Fruit fly (Drosophila melanogaster) whole organism, embryonic: ENCODE measurements around the gene Rbp1-like.

ENCODE experiments used
- Adf1 ChIP-seq: fragments of 200-800 bp; sonication (Bioruptor generic); IDR thresholded peaks from 2 replicates; pipeline ENCODE4 v1.3.6; 2022; ENCODE audit warnings: missing biosample characterization, missing genetic modification characterization
- Atf-2 ChIP-seq: fragments of 200-800 bp; sonication (Bioruptor generic); optimal IDR thresholded peaks from 2 replicates; lab custom pipeline; 2016; ENCODE audit warnings: missing biosample characterization, missing genetic modification characterization
- Atf3 ChIP-seq: fragments of 200-800 bp; sonication (Bioruptor generic); optimal IDR thresholded peaks from 3 replicates; lab custom pipeline; 2016; ENCODE audit warnings: missing biosample characterization, missing genetic modification characterization
- BtbVII ChIP-seq: fragments of 200-800 bp; sonication (Bioruptor generic); optimal IDR thresholded peaks from 3 replicates; lab custom pipeline; 2017; ENCODE audit warnings: missing biosample characterization, mild to moderate bottlenecking, missing genetic modification characterization
- CG10431 ChIP-seq: fragments of 200-800 bp; sonication (Bioruptor generic); optimal IDR thresholded peaks from 3 replicates; lab custom pipeline; 2018; ENCODE audit warnings: missing biosample characterization, mild to moderate bottlenecking, missing genetic modification characterization
- CG14441 ChIP-seq: fragments of 200-800 bp; sonication (Bioruptor generic); IDR thresholded peaks from 2 replicates; pipeline ENCODE4 v1.3.6; 2022; ENCODE audit warnings: missing biosample characterization, missing genetic modification characterization
- CG1647 ChIP-seq: fragments of 200-800 bp; sonication (Bioruptor generic); optimal IDR thresholded peaks from 3 replicates; lab custom pipeline; 2016; ENCODE audit warnings: missing biosample characterization, missing genetic modification characterization
- CG2678 ChIP-seq: fragments of 200-800 bp; sonication (Bioruptor generic); optimal IDR thresholded peaks from 3 replicates; lab custom pipeline; 2019; ENCODE audit warnings: missing biosample characterization, mild to moderate bottlenecking, missing genetic modification characterization, moderate library complexity
- CG2712 ChIP-seq: fragments of 200-800 bp; optimal IDR thresholded peaks from 3 replicates; lab custom pipeline; 2019; ENCODE audit warnings: missing biosample characterization, mild to moderate bottlenecking, missing genetic modification characterization, moderate library complexity
- CG30431 ChIP-seq: fragments of 200-800 bp; sonication (Bioruptor generic); optimal IDR thresholded peaks from 2 replicates; lab custom pipeline; 2017; ENCODE audit warnings: missing biosample characterization, missing genetic modification characterization
- CG33557 ChIP-seq: fragments of 200-800 bp; sonication (Bioruptor generic); optimal IDR thresholded peaks from 2 replicates; lab custom pipeline; 2019; ENCODE audit warnings: missing biosample characterization, mild to moderate bottlenecking, missing genetic modification characterization, moderate library complexity
- CG3995 ChIP-seq: fragments of 200-800 bp; sonication (Bioruptor generic); optimal IDR thresholded peaks from 3 replicates; lab custom pipeline; 2016; ENCODE audit warnings: missing biosample characterization, missing genetic modification characterization
- CG6765 ChIP-seq: fragments of 200-800 bp; sonication (Bioruptor generic); optimal IDR thresholded peaks from 3 replicates; lab custom pipeline; 2017; ENCODE audit warnings: missing biosample characterization, mild to moderate bottlenecking, missing genetic modification characterization
- CG7271 ChIP-seq: fragments of 200-800 bp; sonication (Bioruptor generic); optimal IDR thresholded peaks from 2 replicates; lab custom pipeline; 2018; ENCODE audit warnings: missing biosample characterization, mild to moderate bottlenecking, missing genetic modification characterization, moderate library complexity
- CG8281 ChIP-seq: fragments of 200-800 bp; sonication (Bioruptor generic); optimal IDR thresholded peaks from 2 replicates; lab custom pipeline; 2018; ENCODE audit warnings: missing biosample characterization, mild to moderate bottlenecking, missing genetic modification characterization, moderate library complexity
- MTF-1 ChIP-seq: fragments of 200-800 bp; sonication (Bioruptor generic); optimal IDR thresholded peaks from 2 replicates; lab custom pipeline; 2018; ENCODE audit warnings: missing biosample characterization, mild to moderate bottlenecking, missing genetic modification characterization, borderline replicate concordance
- Mad ChIP-seq: fragments of 200-800 bp; sonication (Bioruptor generic); optimal IDR thresholded peaks from 2 replicates; lab custom pipeline; 2016; ENCODE audit warnings: missing biosample characterization, missing genetic modification characterization
- Pdp1 ChIP-seq, 2 experiments: fragments of 200-800 bp; sonication (Bioruptor generic); optimal IDR thresholded peaks; 3 replicates each; lab custom pipeline; 2016; ENCODE audit warnings: missing biosample characterization in 2 of 2, missing genetic modification characterization in 2 of 2, mild to moderate bottlenecking in 1 of 2, moderate library complexity in 1 of 2
- Poxn ChIP-seq: fragments of 200-800 bp; sonication (Bioruptor generic); IDR thresholded peaks from 2 replicates; pipeline ENCODE4 v1.3.6; 2022; ENCODE audit warnings: missing biosample characterization, missing genetic modification characterization
- Ptx1 ChIP-seq: fragments of 200-800 bp; sonication (Bioruptor generic); IDR thresholded peaks from 2 replicates; pipeline ENCODE4 v1.3.6; 2022; ENCODE audit warnings: missing biosample characterization, missing genetic modification characterization
- ap ChIP-seq: fragments of 200-800 bp; sonication (Bioruptor generic); IDR thresholded peaks from 2 replicates; pipeline ENCODE4 v1.3.6; 2022; ENCODE audit warnings: missing biosample characterization, missing genetic modification characterization
- ci ChIP-seq: fragments of 200-800 bp; sonication (Bioruptor generic); IDR thresholded peaks from 3 replicates; pipeline ENCODE4 v1.3.6; 2022; ENCODE audit warnings: missing biosample characterization, missing genetic modification characterization
- crc ChIP-seq: fragments of 200-800 bp; sonication (Bioruptor generic); optimal IDR thresholded peaks from 2 replicates; lab custom pipeline; 2016; ENCODE audit warnings: missing biosample characterization, missing genetic modification characterization
- crp ChIP-seq, 2 experiments: fragments of 200-800 bp; sonication (Bioruptor generic); optimal IDR thresholded peaks; 2 replicates in 1 of 2; 3 replicates in 1 of 2; lab custom pipeline; 2017; ENCODE audit warnings: missing biosample characterization in 2 of 2, missing genetic modification characterization in 2 of 2, mild to moderate bottlenecking in 1 of 2, moderate library complexity in 1 of 2
- cwo ChIP-seq: fragments of 200-800 bp; sonication (Bioruptor generic); optimal IDR thresholded peaks from 3 replicates; lab custom pipeline; 2017; ENCODE audit warnings: missing biosample characterization, missing genetic modification characterization, mild to moderate bottlenecking, moderate library complexity, missing genetic modification reagents
- dmrt11E ChIP-seq: fragments of 200-800 bp; sonication (Bioruptor generic); optimal IDR thresholded peaks from 3 replicates; lab custom pipeline; 2018; ENCODE audit warnings: missing biosample characterization, mild to moderate bottlenecking, missing genetic modification characterization, moderate library complexity
- eve ChIP-seq, 2 experiments: fragments of >200 bp; optimal IDR thresholded peaks; 2 replicates each; lab custom pipeline; 2017; ENCODE audit warnings: missing biosample characterization in 2 of 2, missing genetic modification characterization in 2 of 2
- ewg ChIP-seq: fragments of 200-800 bp; sonication (Bioruptor generic); optimal IDR thresholded peaks from 3 replicates; lab custom pipeline; 2017; ENCODE audit warnings: mild to moderate bottlenecking, missing biosample characterization, missing genetic modification reagents, missing genetic modification characterization
- exex ChIP-seq: fragments of 200-800 bp; sonication (Bioruptor generic); optimal IDR thresholded peaks from 4 replicates; lab custom pipeline; 2018; ENCODE audit warnings: missing biosample characterization, mild to moderate bottlenecking, missing genetic modification characterization, moderate library complexity
- gem ChIP-seq: fragments of 200-800 bp; sonication (Bioruptor generic); optimal IDR thresholded peaks from 2 replicates; lab custom pipeline; 2019; ENCODE audit warnings: missing biosample characterization, mild to moderate bottlenecking, missing genetic modification characterization, moderate library complexity
- gro ChIP-seq: fragments of 200-800 bp; sonication (Bioruptor generic); optimal IDR thresholded peaks from 2 replicates; lab custom pipeline; 2016; ENCODE audit warnings: missing biosample characterization, missing genetic modification characterization
- lola ChIP-seq, 3 experiments: fragments of >200 bp in 2 of 3; fragments of 200-800 bp in 1 of 3; sonication (Bioruptor generic) in 1 of 3; optimal IDR thresholded peaks; 2 replicates each; lab custom pipeline; 2017 to 2019; ENCODE audit warnings: missing biosample characterization in 3 of 3, missing genetic modification characterization in 3 of 3, mild to moderate bottlenecking in 1 of 3, moderate library complexity in 1 of 3
- mam ChIP-seq: fragments of 200-800 bp; sonication (Bioruptor generic); optimal IDR thresholded peaks from 3 replicates; lab custom pipeline; 2016; ENCODE audit warnings: missing biosample characterization, missing genetic modification characterization
- nerfin-1 ChIP-seq: fragments of 200-800 bp; sonication (Bioruptor generic); optimal IDR thresholded peaks from 3 replicates; lab custom pipeline; 2019; ENCODE audit warnings: missing biosample characterization, mild to moderate bottlenecking, missing genetic modification characterization, moderate library complexity
- phol ChIP-seq: fragments of 200-800 bp; sonication (Bioruptor generic); optimal IDR thresholded peaks from 3 replicates; lab custom pipeline; 2018; ENCODE audit warnings: missing biosample characterization, mild to moderate bottlenecking, missing genetic modification characterization, moderate library complexity
- rib ChIP-seq: fragments of 200-800 bp; sonication (Bioruptor generic); IDR thresholded peaks from 2 replicates; pipeline ENCODE4 v1.3.6; 2022; ENCODE audit warnings: missing biosample characterization, missing genetic modification characterization
- sd ChIP-seq: fragments of 200-800 bp; sonication (Bioruptor generic); optimal IDR thresholded peaks from 3 replicates; lab custom pipeline; 2018; ENCODE audit warnings: missing biosample characterization, mild to moderate bottlenecking, missing genetic modification characterization, moderate library complexity
- sens ChIP-seq: fragments of 200-800 bp; sonication (Bioruptor generic); peaks from one replicate; lab custom pipeline; 2016; ENCODE audit warnings: missing biosample characterization, missing genetic modification characterization
- sima ChIP-seq: fragments of 200-800 bp; sonication (Bioruptor generic); optimal IDR thresholded peaks from 2 replicates; lab custom pipeline; 2016; ENCODE audit warnings: missing biosample characterization, missing genetic modification characterization
- zfh1 ChIP-seq: fragments of 200-800 bp; sonication (Bioruptor generic); IDR thresholded peaks from 3 replicates; pipeline ENCODE4 v1.3.6; 2022; ENCODE audit warnings: missing biosample characterization, missing genetic modification characterization

The Rbp1-like gene

DNA sequence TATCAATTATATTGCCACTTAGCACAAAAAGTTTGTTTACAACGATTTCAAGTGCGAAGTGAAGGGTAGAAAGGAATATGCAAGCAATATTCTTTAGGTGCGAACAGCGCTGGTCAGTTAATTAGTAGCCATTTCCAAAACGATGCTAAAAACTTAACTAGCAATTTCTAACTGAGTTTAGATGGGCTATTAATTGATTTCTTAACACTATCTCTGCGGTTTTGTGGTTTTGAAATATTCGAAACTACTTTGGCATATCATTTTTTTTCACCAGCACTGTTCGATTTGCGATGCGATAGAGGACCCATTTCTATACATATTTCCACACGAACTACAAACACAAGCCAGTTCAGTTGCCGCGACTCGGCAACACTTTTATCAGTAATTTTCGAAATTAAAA, 8.2 kb downstream of the Rbp1-like start (continued):
- peak; percentile 43 for TF ChIP-seq cwo
- TF ChIP-seq nerfin-1 (tag; lab: Kevin White, UChicago) = no peak

DNA sequence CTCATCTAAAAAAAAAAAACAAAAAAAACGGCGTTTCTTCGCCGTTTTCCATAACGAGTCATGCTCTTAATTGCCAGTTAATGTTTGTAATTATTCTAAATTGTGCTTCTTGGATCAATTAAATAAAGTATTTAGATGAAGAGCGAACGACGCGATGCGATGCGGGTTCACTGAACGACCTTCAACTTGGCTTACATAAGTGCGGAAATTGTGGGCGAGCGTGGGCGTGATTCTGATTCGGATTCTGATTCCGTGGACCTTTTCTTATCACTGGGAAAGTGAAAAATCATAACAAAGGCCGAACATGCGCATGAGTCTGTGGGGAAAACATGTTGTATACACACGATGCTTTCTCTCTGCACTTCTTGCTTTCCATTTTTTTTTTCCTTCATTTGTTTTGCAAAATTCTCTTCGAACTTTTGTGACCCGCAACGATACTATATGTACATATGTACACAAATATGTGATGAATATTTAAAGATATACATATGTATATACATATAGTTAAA, 9.1 kb downstream of the Rbp1-like start:
- TF ChIP-seq gro (GFP tag; lab: Kevin White, UChicago) (no peak), Atf-2 (no peak), Mad (GFP tag; lab: Kevin White, UChicago) (no peak), ewg (GFP tag; lab: Kevin White, UChicago) (peak; percentile 51), sima (GFP tag; lab: Kevin White, UChicago) (no peak), Pdp1 (GFP tag; optimal IDR thresholded peaks at IDR 0.05; lab: Kevin White, UChicago) (peak in 1 of 2 experiments; percentile 62)

DNA sequence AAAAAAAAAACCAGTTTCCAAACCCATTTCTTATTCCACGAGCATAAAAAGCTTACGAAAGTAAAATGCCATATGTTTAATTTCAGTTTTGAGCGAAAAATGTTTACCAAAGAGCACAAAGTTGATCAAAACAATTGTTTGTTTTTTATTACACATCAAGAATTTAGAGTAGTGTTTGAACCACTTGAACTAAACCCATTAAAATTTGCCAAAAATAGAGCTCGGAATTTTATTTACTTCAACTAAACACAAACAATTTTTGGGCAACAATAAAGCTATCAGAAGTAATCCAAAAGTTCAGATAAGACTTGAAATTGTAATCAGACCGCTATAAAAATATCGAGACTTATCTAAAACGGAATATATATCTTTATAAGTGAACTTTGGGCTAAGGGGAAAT, 9.7 kb downstream of the Rbp1-like start:
- TF ChIP-seq phol (tag; lab: Kevin White, UChicago) (no peak), eve (GFP tag; optimal IDR thresholded peaks at IDR 0.05; lab: Kevin White, UChicago) (peak in 1 of 2 experiments; percentile 69), exex (tag; lab: Kevin White, UChicago) (peak; percentile 4), sens (no peak), CG2678 (tag; lab: Kevin White, UChicago) (peak; percentile 14), CG3995 (no peak), sd (tag; lab: Kevin White, UChicago) (peak; percentile 16)

DNA sequence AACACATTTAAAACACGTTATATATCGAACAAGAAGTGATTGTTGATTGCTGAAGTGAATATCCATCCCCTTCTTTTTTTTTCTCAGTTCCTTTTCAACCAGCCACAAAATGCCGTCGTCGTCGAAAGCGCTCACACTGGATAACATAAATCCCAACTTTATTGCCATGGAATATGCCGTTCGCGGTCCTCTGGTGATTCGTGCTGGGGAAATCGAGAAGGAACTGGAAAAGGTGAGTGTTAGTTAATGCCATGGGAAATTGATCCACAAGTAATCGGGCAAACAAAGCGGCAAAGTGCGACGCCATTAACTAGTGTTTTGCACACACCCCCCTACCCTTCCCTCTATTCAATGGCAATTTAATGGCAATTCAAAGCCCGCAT, 10.5 kb downstream of the Rbp1-like start:
- TF ChIP-seq ci (GFP tag; lab: Robert Waterston, UW) = 0 out of 3 replicates have a peak, but pooled peaks have one; percentile 6
- TF ChIP-seq CG10431 (GFP tag; lab: Kevin White, UChicago) = no peak
- TF ChIP-seq rib (GFP tag; lab: Robert Waterston, UW) = peak; percentile 38; the same call in 1 of the 2 replicates
- TF ChIP-seq Adf1 (GFP tag; lab: Robert Waterston, UW) = peak; percentile 35; the same call in 1 of the 2 replicates
- TF ChIP-seq sens = peak; percentile 14

DNA sequence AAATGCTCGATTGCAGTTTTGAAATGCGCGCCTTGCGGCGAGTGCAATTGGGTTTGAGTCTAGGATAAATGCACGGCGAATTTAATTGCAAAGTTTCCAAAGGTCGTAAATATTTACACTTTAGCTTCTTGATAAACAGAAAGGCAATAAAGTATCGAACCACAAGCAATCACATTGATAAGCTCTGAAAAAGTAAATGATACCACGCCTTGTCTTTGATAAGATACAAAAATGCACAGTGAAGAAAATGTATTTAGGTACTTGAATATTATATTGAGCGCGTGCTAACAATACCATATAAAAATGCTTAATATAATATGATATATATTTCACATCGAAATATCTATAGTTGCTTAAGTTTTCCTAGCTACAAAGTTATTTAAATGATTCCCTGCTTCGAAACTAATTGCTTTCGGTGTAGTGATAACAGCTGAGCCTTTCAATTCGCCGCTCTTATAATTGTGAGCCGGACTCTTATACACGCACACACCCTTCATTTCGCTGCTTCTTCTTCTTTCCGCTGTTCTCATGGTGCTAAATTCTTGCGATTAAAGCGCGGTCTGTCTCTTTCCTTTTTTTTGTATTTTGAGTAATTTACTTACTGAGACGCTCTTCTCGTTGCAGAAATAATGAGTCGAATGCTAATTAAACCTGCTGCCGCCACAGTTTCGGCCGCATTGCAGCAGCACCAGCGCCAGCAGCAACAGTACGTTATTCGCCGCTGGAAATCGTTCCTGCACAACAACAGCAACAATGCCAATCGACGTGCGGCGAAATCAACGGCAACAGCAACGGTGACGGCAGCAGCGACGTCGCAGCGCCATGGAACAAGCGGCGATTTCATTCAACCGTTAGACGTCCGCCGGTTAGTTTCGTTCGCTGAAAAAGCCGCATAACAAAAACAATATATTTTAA, 11.2 kb downstream of the Rbp1-like start:
- TF ChIP-seq CG1647 (GFP tag; lab: Kevin White, UChicago) (peak; percentile 29), CG8281 (peak; percentile 18), ap (GFP tag; lab: Robert Waterston, UW) (peak; percentile 64), crp (GFP tag; optimal IDR thresholded peaks at IDR 0.05; lab: Kevin White, UChicago) (peak in 1 of 2 experiments; percentile 76), CG2678 (tag; lab: Kevin White, UChicago) (peak; percentile 80), CG2712 (tag; lab: Kevin White, UChicago) (peak; percentile 90), nerfin-1 (tag; lab: Kevin White, UChicago) (peak; percentile 34), Atf3 (no peak), CG14441 (GFP tag; lab: Robert Waterston, UW) (peak; percentile 86), BtbVII (peak; percentile 80), CG7271 (tag; lab: Kevin White, UChicago) (no peak), Poxn (no peak), lola (GFP tag; optimal IDR thresholded peaks at IDR 0.05; lab: Kevin White, UChicago) (peak in 1 of 3 experiments; percentile 80), gem (tag; lab: Kevin White, UChicago) (peak; percentile 94), dmrt11E (tag; lab: Kevin White, UChicago) (peak; percentile 93), CG30431 (GFP tag; lab: Kevin White, UChicago) (peak; percentile 66), Atf-2 (peak; percentile 6), CG33557 (peak; percentile 59), CG6765 (GFP tag; lab: Kevin White, UChicago) (peak; percentile 69), MTF-1 (peak; percentile 46), Ptx1 (GFP tag; lab: Robert Waterston, UW) (peak; percentile 86), crc (GFP tag; lab: Kevin White, UChicago) (no peak), mam (GFP tag; lab: Kevin White, UChicago) (peak; percentile 35), zfh1 (peak; percentile 80)
